Worm (Caenorhabditis elegans) whole organism, L4/young adult: Measurements from ENCODE around the gene sru-48.

ENCODE experiments used
- W03F9.2 ChIP-seq: fragments of 150-350 bp; optimal IDR thresholded peaks from 2 replicates; lab custom pipeline; 2014; ENCODE audit warnings: missing biosample characterization, missing genetic modification characterization
- dao-5 ChIP-seq: sonication (generic microtip); optimal IDR thresholded peaks from 2 replicates; lab custom pipeline; 2016; ENCODE audit warnings: missing genotype, missing genetic modification characterization, moderate library complexity, missing compliant biosample characterization
- him-1 ChIP-seq: sonication (generic microtip); optimal IDR thresholded peaks from 2 replicates; lab custom pipeline; 2016; ENCODE audit warnings: missing genotype, missing genetic modification reagents, missing genetic modification characterization, missing compliant biosample characterization

Gene sru-48

ce11 chrX:5218323-5218722, 38.3 kb downstream of the sru-48 start:
- TF ChIP-seq dao-5 (tag; lab: Kevin White, UChicago) = no peak
- no peak for TF ChIP-seq him-1 (tag; lab: Kevin White, UChicago)
- no peak for TF ChIP-seq W03F9.2 (tag; lab: Kevin White, UChicago)

- TF ChIP-seq W03F9.2 (tag; lab: Kevin White, UChicago) (no peak), him-1 (tag; lab: Kevin White, UChicago) (no peak), dao-5 (tag; lab: Kevin White, UChicago) (no peak)
Measured at ce11 chrX:5226265-5226664, 46.3 kb downstream of the sru-48 start, which contains the start of gene H28G03.3. Gene H28G03.3, minus strand, starts transcription at chrX:5226365.
